Worm (Caenorhabditis elegans): ENCODE data around the gene snap-29.

The snap-29 gene

DNA sequence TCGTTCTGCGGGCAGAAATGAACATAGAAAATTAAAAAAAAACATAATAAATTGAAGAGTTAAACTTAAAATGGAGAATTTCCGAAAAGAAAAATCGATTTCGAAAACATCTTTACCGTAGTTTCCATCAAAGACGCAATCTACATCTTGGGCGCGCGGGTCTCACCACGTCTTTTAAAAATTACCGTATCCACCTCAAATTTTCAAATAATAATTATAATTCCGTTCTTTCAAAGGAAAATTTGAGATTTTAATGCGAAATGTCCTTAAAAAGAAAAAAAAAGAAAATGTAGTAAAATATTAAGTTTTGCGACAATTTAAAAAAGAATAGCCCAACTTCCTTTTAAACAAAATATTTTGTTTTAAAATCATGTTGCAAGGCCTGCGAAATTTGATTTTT, 12.9 kb upstream of the snap-29 start:
- TF ChIP-seq lsy-2 (tag; optimal IDR thresholded peaks at IDR 0.05) (peak in 1 of 2 experiments; percentile 45), tra-1 (GFP tag; IDR thresholded peaks at IDR 0.05) (no peak)

DNA sequence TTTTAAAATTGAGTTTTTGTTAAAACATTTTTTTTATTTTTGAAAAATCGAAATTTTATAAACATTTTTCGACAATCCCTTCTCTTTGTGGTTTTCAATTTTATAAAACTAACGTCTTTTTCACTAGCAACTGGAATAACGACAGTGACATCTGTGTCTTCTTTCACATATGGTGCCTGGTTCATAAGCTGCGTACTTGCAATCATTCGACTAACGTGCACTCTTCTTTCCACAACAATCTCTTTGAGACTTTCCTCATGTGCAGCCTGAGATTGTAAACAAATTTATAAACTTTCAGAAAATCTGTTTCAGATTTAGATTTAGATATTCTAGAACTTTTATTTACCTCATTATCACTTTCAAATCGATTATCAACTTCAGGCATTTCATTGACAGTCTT, 11.0 kb upstream of the snap-29 start:
- no peak for TF ChIP-seq ZK546.5 (tag; optimal IDR thresholded peaks at IDR 0.05)
- TF ChIP-seq Y5F2A.4 (GFP tag; optimal IDR thresholded peaks at IDR 0.05): no peak

DNA sequence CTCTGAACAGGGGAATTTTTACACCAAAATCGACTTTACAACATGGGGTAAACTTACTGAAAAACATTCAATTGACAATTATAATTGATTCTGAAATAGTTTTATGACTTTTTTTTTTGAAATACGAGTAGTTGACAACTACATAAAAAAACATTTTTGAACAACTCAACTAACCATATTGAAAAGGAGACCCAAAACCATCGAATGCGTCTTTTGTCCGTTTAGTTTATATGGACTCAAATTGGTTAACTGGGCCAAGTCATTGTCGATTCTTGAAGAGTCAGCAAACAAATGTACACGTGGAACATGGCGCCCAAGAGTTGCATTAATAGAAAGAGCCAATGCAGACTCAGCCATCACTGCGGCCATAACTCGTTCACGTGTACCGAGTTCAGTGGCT, 9.6 kb upstream of the snap-29 start:
- TF ChIP-seq ctbp-1 (GFP tag; IDR thresholded peaks at IDR 0.05) (no peak), aha-1 (tag) (peak; percentile 94)

DNA sequence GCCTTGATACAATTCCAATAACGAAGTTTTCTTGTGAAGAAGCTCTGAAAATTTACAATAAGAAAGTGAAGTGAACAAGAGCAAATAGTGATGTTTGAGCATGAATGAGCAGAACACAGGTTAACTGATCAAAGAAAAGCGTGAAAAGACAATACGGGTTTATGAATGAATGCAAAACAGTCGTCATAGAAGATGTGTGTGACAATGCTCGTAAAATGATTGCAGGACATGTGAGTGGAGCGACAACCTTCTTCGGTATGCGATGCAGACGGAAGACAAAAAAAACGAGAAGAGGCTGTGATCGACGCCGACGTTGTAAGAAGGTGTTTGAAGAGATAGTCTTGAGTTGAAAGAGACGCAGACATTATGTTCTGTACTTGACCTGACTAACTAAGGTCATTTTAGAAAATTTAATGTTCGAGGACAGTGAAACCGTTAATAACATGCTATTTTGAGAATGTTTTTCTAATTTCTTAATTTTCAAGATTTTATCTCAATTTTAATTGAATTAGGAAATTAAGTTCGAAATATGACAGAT, 8.7 kb upstream of the snap-29 start, which contains the start of gene mig-22:
Gene mig-22, minus strand, starts transcription at position 51 of the 538 bp plus-strand sequence.
- peak; percentile 85 for TF ChIP-seq aha-1 (tag)
- TF ChIP-seq unc-62 (GFP tag; optimal IDR thresholded peaks at IDR 0.05 in 1 of 2): peak in 1 of 2 experiments; percentile 83
- no peak for TF ChIP-seq unc-62 (tag; optimal IDR thresholded peaks at IDR 0.05)
- no peak for TF ChIP-seq gei-8 (GFP tag; optimal IDR thresholded peaks at IDR 0.05)
- peak; percentile 38 for TF ChIP-seq mxl-3 (GFP tag; optimal IDR thresholded peaks at IDR 0.05)
- TF ChIP-seq hlh-30 (tag; optimal IDR thresholded peaks at IDR 0.05; ENCODE audit: insufficient read depth): peak; percentile 24
- no peak for TF ChIP-seq Y5F2A.4 (GFP tag; optimal IDR thresholded peaks at IDR 0.05)

DNA sequence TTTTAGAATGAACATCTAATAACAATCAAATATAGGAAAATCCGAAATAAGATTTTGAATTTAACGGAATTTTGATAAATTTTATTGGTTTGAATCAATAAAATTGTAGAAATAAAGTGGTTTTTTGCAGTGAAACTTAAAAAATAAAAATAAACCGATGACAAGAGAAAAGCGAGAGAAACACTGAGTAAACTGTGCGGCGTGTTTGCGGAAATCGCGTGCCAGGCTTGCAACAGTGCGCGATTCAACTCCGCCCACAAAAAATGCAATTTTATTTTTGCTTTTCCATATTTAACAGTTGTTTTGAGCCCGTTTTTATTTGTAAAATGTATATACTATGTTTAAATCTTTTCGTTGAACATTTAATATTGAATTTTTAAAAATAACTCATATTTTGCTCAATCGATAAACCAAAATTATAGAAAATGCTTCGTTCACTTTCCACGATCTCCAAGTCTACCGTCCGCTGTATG, 8.1 kb upstream of the snap-29 start, which contains the start of gene mtss-1:
Gene mtss-1, plus strand, starts transcription at position 423 of the 473 bp plus-strand sequence.
- TF ChIP-seq mxl-2 (GFP tag; conservative IDR thresholded peaks at IDR 0.05) (no peak), nhr-48 (tag; optimal IDR thresholded peaks at IDR 0.05) (peak; percentile 21), jun-1 (tag; optimal IDR thresholded peaks at IDR 0.05) (no peak), D1046.2 (GFP tag; IDR thresholded peaks at IDR 0.05) (no peak), Y48G9A.11 (GFP tag; IDR thresholded peaks at IDR 0.05) (no peak), daf-8 (GFP tag; IDR thresholded peaks at IDR 0.05) (no peak), attf-4 (tag; optimal IDR thresholded peaks at IDR 0.05) (no peak), egl-27 (tag; optimal IDR thresholded peaks at IDR 0.05) (no peak), Y105C5A.15 (GFP tag; IDR thresholded peaks at IDR 0.05) (no peak), hlh-11 (tag; optimal IDR thresholded peaks at IDR 0.05) (peak; percentile 33), nhr-28 (tag; optimal IDR thresholded peaks at IDR 0.05) (no peak), skn-1 (tag; optimal IDR thresholded peaks at IDR 0.05) (no peak), dmd-6 (GFP tag; IDR thresholded peaks at IDR 0.05) (no peak), madf-5 (GFP tag; IDR thresholded peaks at IDR 0.05) (no peak), dmd-8 (GFP tag; IDR thresholded peaks at IDR 0.05) (no peak), Y5F2A.4 (GFP tag; optimal IDR thresholded peaks at IDR 0.05) (no peak), egl-43 (GFP tag; IDR thresholded peaks at IDR 0.05) (no peak), hif-1 (tag; optimal IDR thresholded peaks at IDR 0.05) (peak in 1 of 2 experiments; percentile 34), nhr-10 (tag; optimal IDR thresholded peaks at IDR 0.05) (no peak), lin-15B (tag; optimal IDR thresholded peaks at IDR 0.05) (no peak), set-16 (GFP tag; IDR thresholded peaks at IDR 0.05) (no peak), T20F7.1 (GFP tag; optimal IDR thresholded peaks at IDR 0.05) (peak; percentile 42), mes-2 (tag; optimal IDR thresholded peaks at IDR 0.05; ENCODE audit: poor library complexity, severe bottlenecking) (peak; percentile 86), gei-8 (GFP tag; optimal IDR thresholded peaks at IDR 0.05) (no peak), F10B5.3 (tag; optimal IDR thresholded peaks at IDR 0.05) (no peak), zip-11 (GFP tag; IDR thresholded peaks at IDR 0.05) (no peak), unc-130 (GFP tag; optimal IDR thresholded peaks at IDR 0.05) (peak; percentile 72), mep-1 (tag; optimal IDR thresholded peaks at IDR 0.05) (peak; percentile 59), ama-1 (optimal IDR thresholded peaks at IDR 0.05) (no peak), ceh-32 (tag; optimal IDR thresholded peaks at IDR 0.05; ENCODE audit: poor library complexity) (no peak), lin-39 (tag; optimal IDR thresholded peaks at IDR 0.05) (no peak), lin-1 (GFP tag; IDR thresholded peaks at IDR 0.05) (no peak), daf-19 (GFP tag; conservative IDR thresholded peaks at IDR 0.05) (no peak), daf-16 (GFP tag; optimal IDR thresholded peaks at IDR 0.05) (no peak), daf-16 (tag; optimal IDR thresholded peaks at IDR 0.05) (peak; percentile 65), lsy-2 (tag; optimal IDR thresholded peaks at IDR 0.05) (peak in 1 of 2 experiments; percentile 58)
